Fruit fly (Drosophila melanogaster) whole organism, wandering third instar larva: ENCODE data around the gene CG3961.
A peak's percentile ranks its signal among the peaks of the same experiment; 100 is the strongest.

ENCODE experiments used
- Abd-B ChIP-seq: fragments of >200 bp; optimal IDR thresholded peaks from 2 replicates; lab custom pipeline; 2017; ENCODE audit warnings: missing biosample characterization, missing genetic modification characterization
- CG32264 ChIP-seq: fragments of 200-800 bp; sonication (Bioruptor generic); optimal IDR thresholded peaks from 2 replicates; lab custom pipeline; 2016; ENCODE audit warnings: missing biosample characterization, missing genetic modification characterization
- CG9705 ChIP-seq: fragments of 200-800 bp; sonication (Bioruptor generic); optimal IDR thresholded peaks from 2 replicates; lab custom pipeline; 2018; ENCODE audit warnings: missing biosample characterization, mild to moderate bottlenecking, missing genetic modification characterization
- CrebA ChIP-seq: fragments of 200-800 bp; sonication (Bioruptor generic); optimal IDR thresholded peaks from 2 replicates; lab custom pipeline; 2016; ENCODE audit warnings: missing biosample characterization, mild to moderate bottlenecking, missing genetic modification characterization, borderline replicate concordance
- Dfd ChIP-seq: fragments of >200 bp; optimal IDR thresholded peaks from 2 replicates; lab custom pipeline; 2017; ENCODE audit warnings: missing biosample characterization, missing genetic modification characterization
- Dif ChIP-seq: fragments of 200-275, 200-300 bp; sonication (Bioruptor generic); optimal IDR thresholded peaks from 2 replicates; lab custom pipeline; 2018; ENCODE audit warnings: missing biosample characterization, missing genetic modification characterization; ENCODE audit not compliant: partially characterized antibody
- GATAd ChIP-seq: sonication (Bioruptor generic); optimal IDR thresholded peaks from 2 replicates; lab custom pipeline; 2016; ENCODE audit warnings: missing biosample characterization, missing genetic modification characterization
- HLH106 ChIP-seq: fragments of 200-800 bp; optimal IDR thresholded peaks from 3 replicates; lab custom pipeline; 2019; ENCODE audit warnings: missing biosample characterization, mild to moderate bottlenecking, missing genetic modification characterization, moderate library complexity
- Hr78 ChIP-seq: fragments of >200 bp; optimal IDR thresholded peaks from 2 replicates; lab custom pipeline; 2017; ENCODE audit warnings: missing biosample characterization, missing genetic modification characterization
- Hr83 ChIP-seq: fragments of 200-300 bp; sonication (Bioruptor generic); optimal IDR thresholded peaks from 2 replicates; lab custom pipeline; 2016; ENCODE audit warnings: missing biosample characterization, mild to moderate bottlenecking, missing genetic modification characterization, moderate library complexity; ENCODE audit not compliant: poor library complexity, severe bottlenecking
- Jra ChIP-seq: sonication (Bioruptor generic); optimal IDR thresholded peaks from 2 replicates; lab custom pipeline; 2016; ENCODE audit warnings: missing biosample characterization, missing genetic modification characterization
- Mio ChIP-seq: sonication (Bioruptor generic); optimal IDR thresholded peaks from 2 replicates; lab custom pipeline; 2016; ENCODE audit warnings: missing biosample characterization, missing genetic modification characterization
- Myc ChIP-seq: fragments of >200 bp; optimal IDR thresholded peaks from 2 replicates; lab custom pipeline; 2017
- N ChIP-seq: fragments of >200 bp; optimal IDR thresholded peaks from 2 replicates; lab custom pipeline; 2018; ENCODE audit warnings: missing biosample characterization, missing external identifiers, missing genetic modification characterization
- OdsH ChIP-seq: fragments of 200-800 bp; sonication (Bioruptor generic); optimal IDR thresholded peaks from 2 replicates; lab custom pipeline; 2016; ENCODE audit warnings: missing biosample characterization, mild to moderate bottlenecking, missing genetic modification characterization
- Rel ChIP-seq, 2 experiments: fragments of 200-800 bp; sonication (Bioruptor generic) in 1 of 2; optimal IDR thresholded peaks; 2 replicates in 1 of 2; 3 replicates in 1 of 2; lab custom pipeline; 2016 to 2019; ENCODE audit warnings: mild to moderate bottlenecking in 2 of 2, missing biosample characterization in 2 of 2, missing genetic modification characterization in 2 of 2, moderate library complexity in 1 of 2
- Sp1 ChIP-seq: fragments of 200-800 bp; sonication (Bioruptor generic); optimal IDR thresholded peaks from 3 replicates; lab custom pipeline; 2019; ENCODE audit warnings: missing biosample characterization, mild to moderate bottlenecking, missing genetic modification characterization, moderate library complexity
- Vsx2 ChIP-seq: fragments of 200-300, 225-300 bp; sonication (Bioruptor generic); optimal IDR thresholded peaks from 2 replicates; lab custom pipeline; 2018; ENCODE audit warnings: missing biosample characterization, missing genetic modification characterization; ENCODE audit not compliant: partially characterized antibody
- br ChIP-seq: fragments of 200-800 bp; sonication (Bioruptor generic); optimal IDR thresholded peaks from 2 replicates; lab custom pipeline; 2016; ENCODE audit warnings: missing biosample characterization, missing genetic modification characterization
- brk ChIP-seq: fragments of 200-800 bp; sonication (Bioruptor generic); optimal IDR thresholded peaks from 2 replicates; lab custom pipeline; 2016; ENCODE audit warnings: missing biosample characterization, mild to moderate bottlenecking, missing genetic modification characterization
- dl ChIP-seq, 2 experiments: fragments of 175-275, 200-275 bp in 1 of 2; fragments of 200-275 bp in 1 of 2; sonication (Bioruptor generic); optimal IDR thresholded peaks; lab custom pipeline; 2018; ENCODE audit warnings: mild to moderate bottlenecking in 2 of 2, missing biosample characterization in 2 of 2, missing genetic modification characterization in 2 of 2, moderate library complexity in 2 of 2; ENCODE audit not compliant: partially characterized antibody in 2 of 2, insufficient read depth in 1 of 2
- dmrt93B ChIP-seq: fragments of 200-800 bp; sonication (Bioruptor generic); optimal IDR thresholded peaks from 2 replicates; lab custom pipeline; 2018; ENCODE audit warnings: missing biosample characterization, mild to moderate bottlenecking, missing genetic modification characterization
- dsf ChIP-seq: sonication (Bioruptor generic); optimal IDR thresholded peaks from 2 replicates; lab custom pipeline; 2016; ENCODE audit warnings: missing biosample characterization, missing genetic modification characterization, borderline replicate concordance
- ey ChIP-seq: fragments of 200-800 bp; sonication (Bioruptor generic); optimal IDR thresholded peaks from 2 replicates; lab custom pipeline; 2016; ENCODE audit warnings: missing biosample characterization, missing genetic modification characterization
- foxo ChIP-seq, 2 experiments: fragments of 200-800 bp; sonication (Bioruptor generic); optimal IDR thresholded peaks; 2 replicates in 1 of 2; 3 replicates in 1 of 2; lab custom pipeline; 2016 to 2017; ENCODE audit warnings: missing biosample characterization in 2 of 2, missing genetic modification characterization in 2 of 2
- fru ChIP-seq: fragments of 200-800 bp; sonication (Bioruptor generic); optimal IDR thresholded peaks from 3 replicates; lab custom pipeline; 2016; ENCODE audit warnings: missing biosample characterization, mild to moderate bottlenecking, missing genetic modification characterization
- h ChIP-seq: fragments of 200-800 bp; sonication (Bioruptor generic); optimal IDR thresholded peaks from 3 replicates; lab custom pipeline; 2016; ENCODE audit warnings: missing biosample characterization, mild to moderate bottlenecking, missing genetic modification characterization
- lola ChIP-seq: fragments of >200 bp; optimal IDR thresholded peaks from 2 replicates; lab custom pipeline; 2017; ENCODE audit warnings: missing biosample characterization, missing genetic modification characterization
- pan ChIP-seq: fragments of >200 bp; optimal IDR thresholded peaks from 2 replicates; lab custom pipeline; 2017
- psq ChIP-seq: fragments of 200-800 bp; sonication (Bioruptor generic); optimal IDR thresholded peaks from 3 replicates; lab custom pipeline; 2017; ENCODE audit warnings: missing biosample characterization, mild to moderate bottlenecking, missing genetic modification characterization, moderate library complexity
- rgr ChIP-seq: fragments of 200-800 bp; sonication (Bioruptor generic); optimal IDR thresholded peaks from 3 replicates; lab custom pipeline; 2016; ENCODE audit warnings: missing biosample characterization, mild to moderate bottlenecking, missing genetic modification characterization
- sage ChIP-seq: fragments of 200-800 bp; sonication (Bioruptor generic); optimal IDR thresholded peaks from 2 replicates; lab custom pipeline; 2016; ENCODE audit warnings: missing biosample characterization, mild to moderate bottlenecking, missing genetic modification characterization
- sv ChIP-seq: fragments of 200-800 bp; sonication (Bioruptor generic); optimal IDR thresholded peaks from 3 replicates; lab custom pipeline; 2016; ENCODE audit warnings: missing biosample characterization, missing genetic modification characterization
- tai ChIP-seq: sonication (Bioruptor generic); optimal IDR thresholded peaks from 2 replicates; lab custom pipeline; 2016; ENCODE audit warnings: missing biosample characterization, missing genetic modification characterization
- usp ChIP-seq: fragments of >200 bp; optimal IDR thresholded peaks from 2 replicates; lab custom pipeline; 2017; ENCODE audit warnings: missing biosample characterization, missing genetic modification characterization
- woc ChIP-seq: sonication (Bioruptor generic); optimal IDR thresholded peaks from 2 replicates; lab custom pipeline; 2016; ENCODE audit warnings: missing biosample characterization, mild to moderate bottlenecking, missing genetic modification characterization

CG3961 gene

dm6 chr3L:18881613-18882012 is 8.7 kb downstream of the CG3961 start:
- TF ChIP-seq HLH106 (no peak), pan (lab: Kevin White, UChicago) (no peak), Myc (lab: Kevin White, UChicago) (no peak), psq (GFP tag; lab: Kevin White, UChicago) (no peak), foxo (GFP tag; optimal IDR thresholded peaks at IDR 0.05; lab: Kevin White, UChicago) (no peak), Rel (GFP tag; optimal IDR thresholded peaks at IDR 0.05; lab: Kevin White, UChicago) (no peak), Rel (tag; optimal IDR thresholded peaks at IDR 0.05; lab: Kevin White, UChicago) (no peak), Mio (GFP tag; lab: Kevin White, UChicago) (no peak), sv (GFP tag; lab: Kevin White, UChicago) (no peak), rgr (no peak), N (no peak), Dif (GFP tag; lab: Kevin White, UChicago) (no peak), usp (GFP tag; lab: Kevin White, UChicago) (no peak), dsf (GFP tag; lab: Kevin White, UChicago) (no peak), Dfd (GFP tag; lab: Kevin White, UChicago) (no peak), Jra (GFP tag; lab: Kevin White, UChicago) (no peak)

DNA sequence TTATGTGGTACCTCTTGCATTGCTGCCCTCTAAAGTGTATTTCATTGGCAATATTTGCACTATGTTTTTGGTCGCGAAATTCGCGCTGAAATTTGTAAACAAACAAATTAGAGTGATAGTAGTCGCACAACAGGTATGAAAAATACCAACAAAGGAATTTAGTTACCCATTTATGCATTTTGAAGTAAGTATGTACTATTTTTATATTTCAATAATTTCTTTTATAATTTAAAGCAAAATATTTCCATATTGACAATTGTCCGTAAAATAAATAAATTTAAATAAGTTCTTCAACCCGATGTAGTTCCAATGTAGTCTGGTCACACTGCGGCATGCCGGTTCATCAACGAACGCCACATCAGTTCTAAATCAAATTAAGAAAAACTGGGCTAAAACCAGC is 17.8 kb downstream of the CG3961 start, which contains the start of the genes Rad9 and Uggt:
Gene Rad9 (minus strand): TSS at position 114 of the 400 bp plus-strand sequence.
Gene Uggt (plus strand): TSS at position 308 of the 400 bp plus-strand sequence.
- no peak for TF ChIP-seq tai (GFP tag; lab: Kevin White, UChicago)
- TF ChIP-seq psq (GFP tag; lab: Kevin White, UChicago) = peak; percentile 20

DNA sequence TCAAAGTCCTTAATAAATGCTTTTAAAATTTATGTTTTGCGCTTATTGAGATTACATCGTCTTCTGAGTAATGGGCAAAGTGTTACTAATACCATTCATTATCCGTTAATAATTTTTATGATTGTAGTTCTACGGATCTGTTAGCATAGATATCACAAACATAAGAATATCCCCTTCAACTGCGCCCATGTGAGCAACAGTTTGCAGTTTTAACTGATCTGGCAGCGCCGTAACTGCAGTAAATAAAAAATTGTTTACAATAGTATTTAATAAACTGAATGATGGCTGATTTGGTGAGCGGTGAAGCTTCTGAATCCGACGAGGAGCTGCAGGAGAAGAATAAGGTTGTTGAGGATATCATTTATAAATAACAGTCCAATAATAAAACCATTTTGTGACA is 20.3 kb downstream of the CG3961 start, which contains the start of gene Blos3:
Gene Blos3 (plus strand): TSS at position 198 of the 400 bp plus-strand sequence.
- peak; percentile 54 for TF ChIP-seq Hr83 (GFP tag; lab: Kevin White, UChicago)
- TF ChIP-seq OdsH (GFP tag; lab: Kevin White, UChicago) = peak; percentile 50
- no peak for TF ChIP-seq pan (lab: Kevin White, UChicago)
- TF ChIP-seq HLH106 = peak; percentile 46
- TF ChIP-seq Dfd (GFP tag; lab: Kevin White, UChicago) = no peak
- no peak for TF ChIP-seq Sp1 (GFP tag; lab: Kevin White, UChicago)
- TF ChIP-seq psq (GFP tag; lab: Kevin White, UChicago) = peak; percentile 44
- no peak for TF ChIP-seq sage (GFP tag; lab: Kevin White, UChicago)
- TF ChIP-seq h (GFP tag; lab: Kevin White, UChicago) = peak; percentile 71
- TF ChIP-seq rgr = peak; percentile 55
- peak; percentile 54 for TF ChIP-seq Jra (GFP tag; lab: Kevin White, UChicago)
- TF ChIP-seq foxo (GFP tag; optimal IDR thresholded peaks at IDR 0.05; lab: Kevin White, UChicago) = peak in 1 of 2 experiments; percentile 83
- TF ChIP-seq CG9705 (GFP tag; lab: Kevin White, UChicago) = peak; percentile 52
- TF ChIP-seq ey (GFP tag; lab: Kevin White, UChicago) = peak; percentile 61

DNA sequence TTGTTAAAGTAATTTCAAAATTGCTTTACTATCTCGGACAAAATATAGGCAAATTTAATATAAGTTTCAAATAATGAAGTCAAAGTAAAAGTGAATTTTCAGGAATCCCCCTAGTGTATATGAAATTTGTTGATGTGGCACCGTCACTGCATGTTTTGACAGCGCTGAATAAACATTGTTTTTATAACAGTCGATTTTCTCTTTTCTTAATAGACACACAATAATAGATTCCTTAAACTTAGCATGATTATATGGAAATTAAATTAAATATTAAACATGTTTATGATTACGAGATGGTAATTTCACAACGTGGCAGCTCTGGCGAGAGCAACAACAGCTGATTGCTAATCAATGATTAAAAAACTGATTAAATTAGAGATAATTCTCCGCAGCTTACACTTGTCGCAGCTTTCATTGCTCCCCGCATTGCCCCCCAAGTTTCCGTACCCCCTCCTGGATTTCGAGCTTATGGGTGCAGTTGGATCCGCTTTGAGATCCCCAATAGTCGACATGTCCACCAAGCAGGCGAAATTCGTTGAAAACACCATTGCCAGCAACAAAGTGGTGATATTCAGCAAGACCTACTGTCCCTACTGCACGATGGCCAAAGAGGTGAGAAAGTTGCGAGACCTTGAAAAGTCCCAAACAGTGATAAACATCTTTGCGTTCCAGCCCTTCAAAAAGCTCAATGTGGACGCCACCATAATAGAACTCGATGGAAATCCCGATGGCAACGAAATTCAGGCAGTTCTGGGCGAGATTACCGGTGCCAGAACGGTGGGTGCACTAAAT is 21.1 kb downstream of the CG3961 start, which contains the start of gene Grx1:
Gene Grx1 (plus strand): TSS at position 196 of the 792 bp plus-strand sequence.
- TF ChIP-seq br (GFP tag; lab: Kevin White, UChicago) (peak; percentile 25), ey (GFP tag; lab: Kevin White, UChicago) (peak; percentile 46), foxo (GFP tag; optimal IDR thresholded peaks at IDR 0.05; lab: Kevin White, UChicago) (peak in 1 of 2 experiments; percentile 75), dl (GFP tag; optimal IDR thresholded peaks at IDR 0.05; lab: Kevin White, UChicago; ENCODE audit: insufficient read depth in 1 of 2, partially characterized antibody in 2 of 2) (no peak), lola (GFP tag; lab: Kevin White, UChicago) (no peak), Hr83 (GFP tag; lab: Kevin White, UChicago) (no peak), fru (GFP tag; lab: Kevin White, UChicago) (peak; percentile 49), h (GFP tag; lab: Kevin White, UChicago) (peak; percentile 60), Dif (GFP tag; lab: Kevin White, UChicago) (no peak), sv (GFP tag; lab: Kevin White, UChicago) (peak; percentile 68), brk (peak; percentile 79), Abd-B (GFP tag; lab: Kevin White, UChicago) (no peak), dmrt93B (GFP tag; lab: Kevin White, UChicago) (no peak), psq (GFP tag; lab: Kevin White, UChicago) (peak; percentile 27), Sp1 (GFP tag; lab: Kevin White, UChicago) (peak; percentile 43), Dfd (GFP tag; lab: Kevin White, UChicago) (no peak), CG32264 (peak; percentile 35), usp (GFP tag; lab: Kevin White, UChicago) (no peak), rgr (peak; percentile 63), Vsx2 (GFP tag; lab: Kevin White, UChicago) (no peak), N (no peak), Myc (lab: Kevin White, UChicago) (no peak), CG9705 (GFP tag; lab: Kevin White, UChicago) (peak; percentile 24), OdsH (GFP tag; lab: Kevin White, UChicago) (peak; percentile 55), CrebA (GFP tag; lab: Kevin White, UChicago) (no peak), Mio (GFP tag; lab: Kevin White, UChicago) (no peak), Hr78 (GFP tag; lab: Kevin White, UChicago) (no peak), tai (GFP tag; lab: Kevin White, UChicago) (no peak), HLH106 (peak; percentile 56), dsf (GFP tag; lab: Kevin White, UChicago) (peak; percentile 39), Jra (GFP tag; lab: Kevin White, UChicago) (peak; percentile 63), woc (GFP tag; lab: Kevin White, UChicago) (no peak), GATAd (GFP tag; lab: Kevin White, UChicago) (peak; percentile 58), pan (lab: Kevin White, UChicago) (no peak)
